Fruit fly (Drosophila melanogaster): ENCODE data around the gene CG17283.

dm6 chr3R:17422102-17422501 lies 14.4 kb downstream of the CG17283 start, which contains the start of gene CG14332:
- TF ChIP-seq h (optimal IDR thresholded peaks at IDR 0.05), result no peak
- no peak for TF ChIP-seq ttk (optimal IDR thresholded peaks at IDR 0.05)
- TF ChIP-seq psq (optimal IDR thresholded peaks at IDR 0.05), result no peak
